Fruit fly (Drosophila melanogaster) S2 (cell line): ENCODE measurements around the gene Atg18b.

Source experiments
- CG8478 ChIP-seq: fragments of >200 bp; optimal IDR thresholded peaks from 2 replicates; lab custom pipeline; 2018
- CTCF ChIP-seq, 2 experiments: fragments of >200 bp; optimal IDR thresholded peaks; 2 replicates each; lab custom pipeline; 2018

DNA sequence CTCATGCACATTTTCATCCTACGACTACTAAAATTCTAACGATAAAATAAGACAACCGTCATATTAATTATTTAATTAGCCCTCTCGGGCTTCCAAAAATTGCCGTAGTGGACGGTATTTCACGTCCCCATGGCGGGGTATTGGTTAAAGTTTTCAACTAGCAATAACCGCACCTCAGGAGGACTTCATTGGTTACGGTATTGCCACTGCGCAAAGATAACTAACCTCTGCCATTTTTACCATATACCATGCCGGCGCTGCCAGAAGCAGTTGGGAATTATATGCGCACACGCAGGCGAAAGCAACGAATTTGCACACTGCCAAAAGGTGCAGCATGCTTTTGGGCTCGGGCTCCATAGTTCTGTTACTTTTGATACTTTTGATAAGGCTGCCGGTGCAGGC is 5.4 kb downstream of the Atg18b start:
- TF ChIP-seq CTCF (optimal IDR thresholded peaks at IDR 0.05; lab: Kevin White, UChicago) = no peak
- TF ChIP-seq CG8478 (lab: Kevin White, UChicago) = no peak
